Worm (Caenorhabditis elegans): ENCODE data around the gene K06A4.10.

The K06A4.10 gene

DNA sequence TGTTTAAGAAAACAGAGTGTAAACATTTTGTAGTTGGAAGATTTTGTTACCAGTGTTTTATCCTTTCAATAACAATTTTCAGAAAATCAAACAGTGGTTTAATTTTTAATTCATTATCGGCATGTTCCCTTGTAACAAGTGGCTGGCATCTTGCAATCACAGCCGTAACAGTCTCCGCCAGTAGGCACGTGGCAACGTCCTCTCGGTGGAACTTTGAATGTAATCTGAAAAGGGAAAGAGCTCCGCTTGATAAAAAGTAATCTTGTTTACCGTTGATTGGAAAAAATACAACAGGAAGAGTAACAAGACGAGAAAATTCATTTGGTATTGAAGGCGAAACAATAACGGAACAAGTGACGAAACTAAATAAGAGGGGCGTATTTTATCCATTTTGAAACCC lies at the start of gene K06A4.10:
K06A4.10 (minus strand) TSS at position 390 of the 400 bp plus-strand sequence.
- TF ChIP-seq ztf-11 (tag; optimal IDR thresholded peaks at IDR 0.05) (no peak), elt-2 (tag; optimal IDR thresholded peaks at IDR 0.05) (peak; percentile 46)

ce11 chrV:9536505-9536904 lies 46.9 kb upstream of the K06A4.10 start, which contains the start of gene C50F4.4:
TSS of gene C50F4.4 (plus strand) at chrV:9536771.
- TF ChIP-seq rnt-1 (tag; optimal IDR thresholded peaks at IDR 0.05) (peak; percentile 93), elt-2 (tag; optimal IDR thresholded peaks at IDR 0.05) (no peak), ceh-88 (GFP tag; IDR thresholded peaks at IDR 0.05) (no peak), nhr-11 (tag; optimal IDR thresholded peaks at IDR 0.05) (no peak), mab-9 (GFP tag; IDR thresholded peaks at IDR 0.05) (0 out of 2 replicates have a peak, but pooled peaks have one; percentile 49), nhr-19 (GFP tag; conservative IDR thresholded peaks at IDR 0.05) (peak; percentile 42; the same call in 1 of the 2 replicates), ces-1 (GFP tag; optimal IDR thresholded peaks at IDR 0.05) (no peak), Y116A8C.19 (tag; optimal IDR thresholded peaks at IDR 0.05; ENCODE audit: borderline replicate concordance) (no peak), hlh-17 (GFP tag; optimal IDR thresholded peaks at IDR 0.05; ENCODE audit: borderline replicate concordance) (no peak), zip-4 (GFP tag; optimal IDR thresholded peaks at IDR 0.05) (no peak), pag-3 (tag; optimal IDR thresholded peaks at IDR 0.05; ENCODE audit: borderline replicate concordance, insufficient read depth) (no peak), nhr-237 (tag; optimal IDR thresholded peaks at IDR 0.05) (no peak), nhr-85 (tag) (peak; percentile 63), sup-37 (GFP tag; optimal IDR thresholded peaks at IDR 0.05) (no peak), snu-23 (GFP tag; optimal IDR thresholded peaks at IDR 0.05) (peak; percentile 55), sptf-1 (tag; optimal IDR thresholded peaks at IDR 0.05) (no peak), sox-4 (tag; optimal IDR thresholded peaks at IDR 0.05) (peak; percentile 72), fkh-4 (tag; optimal IDR thresholded peaks at IDR 0.05; ENCODE audit: borderline replicate concordance) (peak; percentile 64), nhr-47 (tag; optimal IDR thresholded peaks at IDR 0.05) (peak; percentile 67), hpl-2 (GFP tag; optimal IDR thresholded peaks at IDR 0.05) (no peak), lir-3 (tag; optimal IDR thresholded peaks at IDR 0.05; ENCODE audit: poor library complexity) (peak; percentile 77), unc-130 (tag; optimal IDR thresholded peaks at IDR 0.05) (peak; percentile 46), ceh-63 (GFP tag; optimal IDR thresholded peaks at IDR 0.05) (no peak), ztf-4 (tag; optimal IDR thresholded peaks at IDR 0.05) (no peak), C34B4.2 (tag; optimal IDR thresholded peaks at IDR 0.05) (no peak), ztf-11 (tag; optimal IDR thresholded peaks at IDR 0.05) (peak in 1 of 2 experiments; percentile 67), pax-3 (tag; optimal IDR thresholded peaks at IDR 0.05) (peak; percentile 32), aly-2 (tag; optimal IDR thresholded peaks at IDR 0.05) (no peak), lin-14 (GFP tag; optimal IDR thresholded peaks at IDR 0.05) (peak; percentile 50), nhr-76 (tag; optimal IDR thresholded peaks at IDR 0.05) (no peak), xbp-1 (tag; optimal IDR thresholded peaks at IDR 0.05) (peak; percentile 62), lin-15B (tag; optimal IDR thresholded peaks at IDR 0.05) (no peak), ceh-8 (GFP tag; optimal IDR thresholded peaks at IDR 0.05) (no peak), nhr-90 (tag; optimal IDR thresholded peaks at IDR 0.05; ENCODE audit: poor library complexity) (peak; percentile 71), elt-3 (tag; optimal IDR thresholded peaks at IDR 0.05) (no peak), fos-1 (tag; optimal IDR thresholded peaks at IDR 0.05) (no peak), alr-1 (tag; optimal IDR thresholded peaks at IDR 0.05; ENCODE audit: borderline replicate concordance) (no peak), lsy-2 (tag; optimal IDR thresholded peaks at IDR 0.05) (peak in 1 of 2 experiments; percentile 61), tlp-1 (tag; optimal IDR thresholded peaks at IDR 0.05) (no peak), nhr-77 (tag; optimal IDR thresholded peaks at IDR 0.05) (no peak), ama-1 (optimal IDR thresholded peaks at IDR 0.05) (no peak), fkh-10 (GFP tag; optimal IDR thresholded peaks at IDR 0.05) (no peak), tbx-2 (tag; optimal IDR thresholded peaks at IDR 0.05) (no peak), irx-1 (tag; optimal IDR thresholded peaks at IDR 0.05) (peak; percentile 70), F16B12.6 (tag; optimal IDR thresholded peaks at IDR 0.05) (no peak), unc-86 (tag; optimal IDR thresholded peaks at IDR 0.05) (peak; percentile 15), hlh-4 (tag; optimal IDR thresholded peaks at IDR 0.05) (no peak), lin-13 (GFP tag; optimal IDR thresholded peaks at IDR 0.05) (no peak), nhr-84 (tag; optimal IDR thresholded peaks at IDR 0.05) (no peak), egl-27 (tag; optimal IDR thresholded peaks at IDR 0.05) (no peak)

Data from whole organism, L1 larva.